Fruit fly (Drosophila melanogaster): Measurements from ENCODE around the gene jumu.

jumu gene

DNA sequence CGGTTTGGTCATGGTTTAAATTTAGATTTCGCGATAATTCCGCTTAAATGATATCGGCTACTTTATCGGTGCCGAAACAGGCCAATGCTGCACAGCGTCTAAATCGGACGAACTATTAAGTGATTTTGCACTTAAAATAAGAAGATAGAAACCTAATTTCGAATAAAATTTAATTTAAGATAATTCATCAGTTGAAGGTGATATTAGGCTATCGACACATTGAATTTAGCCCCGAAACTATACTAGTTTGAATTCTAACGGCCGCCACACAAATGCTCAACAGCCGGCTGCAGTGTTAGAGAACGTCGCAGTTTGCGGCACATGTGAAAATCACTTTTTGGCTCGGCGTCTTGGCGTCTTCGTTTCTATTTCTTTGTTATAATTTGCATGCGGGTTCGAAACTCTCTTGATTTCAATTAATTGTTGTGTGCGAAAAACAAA lies 17.1 kb upstream of the jumu start, which contains the start of gene sle (continued):
- TF ChIP-seq CG16779 (GFP tag; IDR thresholded peaks at IDR 0.05) (no peak), CG1832 (GFP tag; optimal IDR thresholded peaks at IDR 0.05) (no peak), CG15011 (GFP tag; optimal IDR thresholded peaks at IDR 0.05) (no peak), CG8290 (GFP tag; optimal IDR thresholded peaks at IDR 0.05) (no peak), CG8290 (tag; optimal IDR thresholded peaks at IDR 0.05) (no peak), CG34224 (GFP tag; IDR thresholded peaks at IDR 0.05; ENCODE audit: partially characterized antibody) (peak; percentile 42; the same call in 1 of the 3 replicates), CHES-1-like (GFP tag; optimal IDR thresholded peaks at IDR 0.05) (peak; percentile 78), CG4617 (GFP tag; optimal IDR thresholded peaks at IDR 0.05; ENCODE audit: borderline replicate concordance) (peak; percentile 41), Nf-YC (tag; optimal IDR thresholded peaks at IDR 0.05) (no peak), disco-r (GFP tag; optimal IDR thresholded peaks at IDR 0.05) (peak; percentile 44), CG12942 (GFP tag; optimal IDR thresholded peaks at IDR 0.05) (peak; percentile 47), Ets97D (GFP tag; optimal IDR thresholded peaks at IDR 0.05) (peak; percentile 79), CG13775 (GFP tag; optimal IDR thresholded peaks at IDR 0.05) (peak; percentile 47), CG18476 (GFP tag; optimal IDR thresholded peaks at IDR 0.05) (peak; percentile 61), Ets65A (GFP tag) (peak; percentile 94), lola (GFP tag; optimal IDR thresholded peaks at IDR 0.05) (no peak), tup (GFP tag; optimal IDR thresholded peaks at IDR 0.05) (peak; percentile 50), Stat92E (GFP tag; optimal IDR thresholded peaks at IDR 0.05) (peak in 1 of 3 experiments; percentile 29), CG7928 (GFP tag; optimal IDR thresholded peaks at IDR 0.05) (peak; percentile 54), fd102C (GFP tag; optimal IDR thresholded peaks at IDR 0.05) (no peak), pnt (GFP tag; optimal IDR thresholded peaks at IDR 0.05) (no peak), tx (GFP tag; optimal IDR thresholded peaks at IDR 0.05) (peak; percentile 20), CG17186 (GFP tag; optimal IDR thresholded peaks at IDR 0.05) (peak; percentile 89), CG6654 (GFP tag; optimal IDR thresholded peaks at IDR 0.05) (no peak), ab (GFP tag; optimal IDR thresholded peaks at IDR 0.05) (no peak), CG10366 (GFP tag; IDR thresholded peaks at IDR 0.05) (no peak), Ada2b (GFP tag; IDR thresholded peaks at IDR 0.05) (no peak), CG2202 (tag; optimal IDR thresholded peaks at IDR 0.05) (peak; percentile 19), CG8924 (tag; optimal IDR thresholded peaks at IDR 0.05) (no peak), cg (GFP tag; optimal IDR thresholded peaks at IDR 0.05) (no peak), sima (GFP tag; optimal IDR thresholded peaks at IDR 0.05) (peak; percentile 5), mirr (GFP tag; optimal IDR thresholded peaks at IDR 0.05) (no peak), sd (tag; optimal IDR thresholded peaks at IDR 0.05) (no peak), Deaf1 (tag; optimal IDR thresholded peaks at IDR 0.05) (no peak), dysf (GFP tag; IDR thresholded peaks at IDR 0.05) (peak; percentile 30; the same call in 1 of the 3 replicates), unpg (GFP tag; optimal IDR thresholded peaks at IDR 0.05) (no peak), CG12219 (GFP tag; optimal IDR thresholded peaks at IDR 0.05) (no peak), Sox100B (GFP tag; optimal IDR thresholded peaks at IDR 0.05) (no peak), chn (GFP tag; optimal IDR thresholded peaks at IDR 0.05) (peak; percentile 66), TFAM (GFP tag; optimal IDR thresholded peaks at IDR 0.05) (no peak), Eip74EF (GFP tag; optimal IDR thresholded peaks at IDR 0.05) (no peak), CG16813 (GFP tag; IDR thresholded peaks at IDR 0.05; ENCODE audit: partially characterized antibody) (peak; percentile 59), CG13287 (GFP tag; IDR thresholded peaks at IDR 0.05; ENCODE audit: partially characterized antibody) (peak; percentile 68), Mes4 (GFP tag; optimal IDR thresholded peaks at IDR 0.05) (peak; percentile 38), Atf-2 (GFP tag; optimal IDR thresholded peaks at IDR 0.05) (peak; percentile 14), CG8944 (GFP tag; optimal IDR thresholded peaks at IDR 0.05) (peak; percentile 38), CG4328 (GFP tag; optimal IDR thresholded peaks at IDR 0.05) (no peak), Spps (tag; optimal IDR thresholded peaks at IDR 0.05) (no peak), hkb (optimal IDR thresholded peaks at IDR 0.05) (peak; percentile 30), hkb (GFP tag; IDR thresholded peaks at IDR 0.05) (peak; percentile 51; the same call in 1 of the 2 replicates), CG14441 (GFP tag; IDR thresholded peaks at IDR 0.05) (no peak)
